Fruit fly (Drosophila melanogaster) whole organism, embryonic: ENCODE data around the gene PRL-1.

ENCODE experiments used
- Adf1 ChIP-seq: fragments of 200-800 bp; sonication (Bioruptor generic); IDR thresholded peaks from 2 replicates; pipeline ENCODE4 v1.3.6; 2022; ENCODE audit warnings: missing biosample characterization, missing genetic modification characterization
- Antp ChIP-seq: fragments of 200-800 bp; sonication (Bioruptor generic); optimal IDR thresholded peaks from 3 replicates; lab custom pipeline; 2016; ENCODE audit warnings: missing biosample characterization, missing genetic modification characterization
- CG12236 ChIP-seq: fragments of 200-800 bp; sonication (Bioruptor generic); optimal IDR thresholded peaks from 2 replicates; lab custom pipeline; 2016; ENCODE audit warnings: missing biosample characterization, missing genetic modification characterization
- CG13624 ChIP-seq: fragments of 200-800 bp; sonication (Bioruptor generic); optimal IDR thresholded peaks from 2 replicates; lab custom pipeline; 2016; ENCODE audit warnings: missing biosample characterization, missing genetic modification characterization
- CG14965 ChIP-seq: fragments of 200-800 bp; sonication (Bioruptor generic); optimal IDR thresholded peaks from 2 replicates; lab custom pipeline; 2016; ENCODE audit warnings: missing biosample characterization, missing genetic modification characterization, borderline replicate concordance
- CG32772 ChIP-seq: fragments of 200-800 bp; sonication (Bioruptor generic); IDR thresholded peaks from 2 replicates; pipeline ENCODE4 v1.3.6; 2022; ENCODE audit warnings: missing biosample characterization, missing genetic modification characterization
- CG34224 ChIP-seq: fragments of 200-800 bp; sonication (Bioruptor generic); IDR thresholded peaks from 3 replicates; pipeline ENCODE4 v1.3.6; 2022; ENCODE audit warnings: missing biosample characterization, missing genetic modification characterization; ENCODE audit not compliant: partially characterized antibody
- CG34422 ChIP-seq: fragments of 200-800 bp; sonication (Bioruptor generic); IDR thresholded peaks from 3 replicates; pipeline ENCODE4 v1.3.6; 2022; ENCODE audit warnings: missing biosample characterization, missing genetic modification characterization
- CG4360 ChIP-seq: fragments of 200-800 bp; sonication (Bioruptor generic); IDR thresholded peaks from 2 replicates; pipeline ENCODE4 v1.3.6; 2022; ENCODE audit warnings: missing biosample characterization, missing genetic modification characterization
- CG7963 ChIP-seq: fragments of 200-800 bp; sonication (Bioruptor generic); IDR thresholded peaks from 3 replicates; pipeline ENCODE4 v1.3.6; 2022; ENCODE audit warnings: missing biosample characterization, missing genetic modification characterization; ENCODE audit not compliant: partially characterized antibody
- Ets65A ChIP-seq: fragments of 200-800 bp; sonication (Bioruptor generic); peaks from one replicate; lab custom pipeline; 2016; ENCODE audit warnings: missing biosample characterization, missing genetic modification characterization
- Hand ChIP-seq: fragments of 200-800 bp; sonication (Bioruptor generic); optimal IDR thresholded peaks from 2 replicates; lab custom pipeline; 2017; ENCODE audit warnings: mild to moderate bottlenecking, missing biosample characterization, missing genetic modification reagents, missing genetic modification characterization
- MTF-1 ChIP-seq: fragments of 200-800 bp; sonication (Bioruptor generic); optimal IDR thresholded peaks from 2 replicates; lab custom pipeline; 2018; ENCODE audit warnings: missing biosample characterization, mild to moderate bottlenecking, missing genetic modification characterization, borderline replicate concordance
- Mes4 ChIP-seq: fragments of 200-800 bp; sonication (Bioruptor generic); optimal IDR thresholded peaks from 2 replicates; lab custom pipeline; 2016; ENCODE audit warnings: missing biosample characterization, missing genetic modification characterization
- NC2β ChIP-seq: fragments of 200-800 bp; sonication (Bioruptor generic); optimal IDR thresholded peaks from 2 replicates; lab custom pipeline; 2016; ENCODE audit warnings: missing biosample characterization, missing genetic modification characterization
- Oaz ChIP-seq: fragments of 200-800 bp; sonication (Bioruptor generic); IDR thresholded peaks from 2 replicates; pipeline ENCODE4 v1.3.6; 2022; ENCODE audit warnings: missing biosample characterization, missing genetic modification characterization
- Taf1 ChIP-seq: fragments of 200-800 bp; sonication (Bioruptor generic); IDR thresholded peaks from 2 replicates; pipeline ENCODE4 v1.3.6; 2022; ENCODE audit warnings: missing biosample characterization, missing genetic modification characterization
- Xbp1 ChIP-seq: fragments of 200-800 bp; sonication (Bioruptor generic); optimal IDR thresholded peaks from 3 replicates; lab custom pipeline; 2016; ENCODE audit warnings: missing biosample characterization, mild to moderate bottlenecking, missing genetic modification characterization
- ac ChIP-seq: fragments of 200-800 bp; sonication (Bioruptor generic); optimal IDR thresholded peaks from 3 replicates; lab custom pipeline; 2017; ENCODE audit warnings: missing biosample characterization, mild to moderate bottlenecking, missing genetic modification characterization
- ash1 ChIP-seq: fragments of 200-800 bp; sonication (Bioruptor generic); optimal IDR thresholded peaks from 2 replicates; lab custom pipeline; 2018; ENCODE audit warnings: missing biosample characterization, mild to moderate bottlenecking, missing genetic modification characterization
- bbx ChIP-seq: fragments of 200-800 bp; sonication (Bioruptor generic); IDR thresholded peaks from 2 replicates; pipeline ENCODE4 v1.3.6; 2022; ENCODE audit warnings: missing biosample characterization, missing genetic modification characterization; ENCODE audit not compliant: partially characterized antibody
- cg ChIP-seq: fragments of 200-800 bp; sonication (Bioruptor generic); optimal IDR thresholded peaks from 3 replicates; lab custom pipeline; 2019; ENCODE audit warnings: missing biosample characterization, mild to moderate bottlenecking, missing genetic modification characterization, moderate library complexity
- chinmo ChIP-seq: fragments of 200-800 bp; sonication (Bioruptor generic); IDR thresholded peaks from 4 replicates; pipeline ENCODE4 v1.3.6; 2022; ENCODE audit warnings: missing biosample characterization, missing genetic modification characterization; ENCODE audit not compliant: partially characterized antibody
- crp ChIP-seq, 2 experiments: fragments of 200-800 bp; sonication (Bioruptor generic); optimal IDR thresholded peaks; 2 replicates in 1 of 2; 3 replicates in 1 of 2; lab custom pipeline; 2017; ENCODE audit warnings: missing biosample characterization in 2 of 2, missing genetic modification characterization in 2 of 2, mild to moderate bottlenecking in 1 of 2, moderate library complexity in 1 of 2
- dpn ChIP-seq, 2 experiments: fragments of 200-800 bp; sonication (Bioruptor generic); optimal IDR thresholded peaks; 3 replicates each; lab custom pipeline; 2016; ENCODE audit warnings: missing biosample characterization in 2 of 2, missing genetic modification characterization in 2 of 2
- en ChIP-seq: fragments of 200-800 bp; sonication (Bioruptor generic); optimal IDR thresholded peaks from 2 replicates; lab custom pipeline; 2016; ENCODE audit warnings: missing biosample characterization, missing genetic modification characterization
- gfzf ChIP-seq: fragments of 200-800 bp; sonication (Bioruptor generic); optimal IDR thresholded peaks from 2 replicates; lab custom pipeline; 2016; ENCODE audit warnings: missing biosample characterization, mild to moderate bottlenecking, missing genetic modification characterization, moderate library complexity
- nerfin-2 ChIP-seq: fragments of 200-800 bp; sonication (Bioruptor generic); IDR thresholded peaks from 2 replicates; pipeline ENCODE4 v1.3.6; 2022; ENCODE audit warnings: missing biosample characterization, missing genetic modification characterization; ENCODE audit not compliant: partially characterized antibody
- onecut ChIP-seq: fragments of 200-800 bp; sonication (Bioruptor generic); IDR thresholded peaks from 2 replicates; pipeline ENCODE4 v1.3.6; 2022; ENCODE audit warnings: missing biosample characterization, missing genetic modification characterization
- org-1 ChIP-seq: fragments of 200-800 bp; sonication (Bioruptor generic); optimal IDR thresholded peaks from 2 replicates; lab custom pipeline; 2017; ENCODE audit warnings: missing biosample characterization, missing genetic modification characterization
- pfk ChIP-seq: fragments of 200-800 bp; sonication (Bioruptor generic); optimal IDR thresholded peaks from 2 replicates; lab custom pipeline; 2018; ENCODE audit warnings: missing biosample characterization, mild to moderate bottlenecking, missing genetic modification characterization, moderate library complexity
- rib ChIP-seq: fragments of 200-800 bp; sonication (Bioruptor generic); IDR thresholded peaks from 2 replicates; pipeline ENCODE4 v1.3.6; 2022; ENCODE audit warnings: missing biosample characterization, missing genetic modification characterization
- sens ChIP-seq: fragments of 200-800 bp; sonication (Bioruptor generic); peaks from one replicate; lab custom pipeline; 2016; ENCODE audit warnings: missing biosample characterization, missing genetic modification characterization
- shn ChIP-seq: fragments of 200-800 bp; sonication (Bioruptor generic); optimal IDR thresholded peaks from 3 replicates; lab custom pipeline; 2016; ENCODE audit warnings: missing biosample characterization, missing genetic modification characterization
- sima ChIP-seq: fragments of 200-800 bp; sonication (Bioruptor generic); optimal IDR thresholded peaks from 2 replicates; lab custom pipeline; 2016; ENCODE audit warnings: missing biosample characterization, missing genetic modification characterization
- sisA ChIP-seq: fragments of 200-800 bp; sonication (Bioruptor generic); IDR thresholded peaks from 2 replicates; pipeline ENCODE4 v1.3.6; 2022; ENCODE audit warnings: missing biosample characterization, missing genetic modification characterization
- slou ChIP-seq: fragments of 200-800 bp; sonication (Bioruptor generic); optimal IDR thresholded peaks from 3 replicates; lab custom pipeline; 2016; ENCODE audit warnings: missing biosample characterization, missing genetic modification characterization
- sug ChIP-seq: fragments of 200-800 bp; optimal IDR thresholded peaks from 2 replicates; lab custom pipeline; 2019; ENCODE audit warnings: missing biosample characterization, mild to moderate bottlenecking, missing genetic modification characterization, moderate library complexity
- ttk ChIP-seq: fragments of 200-800 bp; sonication (Bioruptor generic); IDR thresholded peaks from 2 replicates; pipeline ENCODE4 v2.1.2; 2022; ENCODE audit warnings: missing biosample characterization, missing genetic modification characterization
- zen ChIP-seq: fragments of 200-800 bp; sonication (Bioruptor generic); optimal IDR thresholded peaks from 3 replicates; lab custom pipeline; 2018; ENCODE audit warnings: missing biosample characterization, mild to moderate bottlenecking, missing genetic modification characterization, moderate library complexity

The PRL-1 gene

dm6 chr2L:16275177-16275808 lies 17.9 kb upstream of the PRL-1 start (continued):
- TF ChIP-seq dpn (GFP tag; optimal IDR thresholded peaks at IDR 0.05; lab: Kevin White, UChicago) = no peak
- 0 out of 3 replicates have a peak, but pooled peaks have one; percentile 31 for TF ChIP-seq CG34224 (GFP tag; lab: Robert Waterston, UW)
- no peak for TF ChIP-seq CG12236 (GFP tag; lab: Kevin White, UChicago)
- TF ChIP-seq CG14965 (GFP tag; lab: Kevin White, UChicago) = no peak
- TF ChIP-seq ash1 (GFP tag; lab: Kevin White, UChicago) = no peak
- TF ChIP-seq CG34422 (GFP tag; lab: Robert Waterston, UW) = no peak; the same call in 2 of the 3 replicates
- no peak for TF ChIP-seq ttk (GFP tag; lab: Robert Waterston, UW)
- TF ChIP-seq Antp (GFP tag; lab: Kevin White, UChicago) = no peak
- no peak for TF ChIP-seq sisA

dm6 chr2L:16274100-16274499 lies 16.7 kb upstream of the PRL-1 start:
- TF ChIP-seq slou (no peak), Oaz (GFP tag; lab: Robert Waterston, UW) (no peak), CG32772 (GFP tag; lab: Robert Waterston, UW) (no peak), CG7963 (GFP tag; lab: Robert Waterston, UW) (no peak), rib (GFP tag; lab: Robert Waterston, UW) (no peak), org-1 (no peak), MTF-1 (GFP tag; lab: Kevin White, UChicago) (no peak), Adf1 (GFP tag; lab: Robert Waterston, UW) (no peak), Ets65A (GFP tag; lab: Kevin White, UChicago) (peak; percentile 66), sima (GFP tag; lab: Kevin White, UChicago) (no peak), nerfin-2 (GFP tag; lab: Robert Waterston, UW) (no peak), bbx (GFP tag; lab: Robert Waterston, UW) (no peak), zen (tag; lab: Kevin White, UChicago) (peak; percentile 70)

DNA sequence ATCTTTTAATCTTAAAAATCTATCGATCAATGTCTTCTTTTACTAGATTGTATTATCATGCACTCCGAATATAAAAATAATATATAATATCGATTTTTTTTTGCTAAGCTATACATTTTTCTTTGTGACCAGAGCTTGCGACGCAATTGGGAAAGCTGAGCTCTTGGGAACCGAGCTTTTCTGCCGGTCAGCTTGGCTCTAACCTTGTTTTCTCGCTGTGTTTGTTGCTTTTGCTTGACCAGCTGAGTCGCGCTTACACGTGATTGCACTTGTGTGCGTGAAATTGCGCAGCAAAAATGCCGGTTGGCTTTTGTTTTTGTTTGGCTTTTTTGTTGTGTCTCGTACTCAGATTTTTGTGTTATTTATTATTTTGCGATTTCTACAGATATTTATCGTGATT lies 16.0 kb upstream of the PRL-1 start:
- TF ChIP-seq sens (GFP tag; lab: Kevin White, UChicago) (peak; percentile 20), Xbp1 (GFP tag; lab: Kevin White, UChicago) (no peak), Mes4 (GFP tag; lab: Kevin White, UChicago) (no peak), CG4360 (GFP tag; lab: Robert Waterston, UW) (0 out of 2 replicates have a peak, but pooled peaks have one; percentile 6), sug (peak; percentile 1), shn (no peak), pfk (peak; percentile 33), gfzf (no peak), Taf1 (GFP tag; lab: Robert Waterston, UW) (no peak), NC2β (GFP tag; lab: Kevin White, UChicago) (no peak), ac (no peak), crp (GFP tag; optimal IDR thresholded peaks at IDR 0.05; lab: Kevin White, UChicago) (peak in 1 of 2 experiments; percentile 12), cg (GFP tag; lab: Kevin White, UChicago) (peak; percentile 1), CG13624 (GFP tag; lab: Kevin White, UChicago) (peak; percentile 77), CG34422 (GFP tag; lab: Robert Waterston, UW) (peak; percentile 9; the same call in 1 of the 3 replicates), onecut (GFP tag; lab: Robert Waterston, UW) (peak; percentile 44; the same call in 1 of the 2 replicates), Hand (GFP tag; lab: Kevin White, UChicago) (no peak), chinmo (peak; percentile 85; the same call in 1 of the 4 replicates), en (GFP tag; lab: Kevin White, UChicago) (no peak)
